Fruit fly (Drosophila melanogaster) whole organism, adult: ENCODE data around the gene PolZ2.
A peak's percentile ranks its signal among the peaks of the same experiment; 100 is the strongest.

Experiments
- CG1620 ChIP-seq: fragments of 200-800 bp; sonication (Bioruptor generic); optimal IDR thresholded peaks from 2 replicates; lab custom pipeline; 2016; ENCODE audit warnings: missing biosample characterization, missing genetic modification characterization
- CG33017 ChIP-seq: fragments of 200-800 bp; sonication (Bioruptor generic); optimal IDR thresholded peaks from 2 replicates; lab custom pipeline; 2018; ENCODE audit warnings: missing biosample characterization, mild to moderate bottlenecking, missing genetic modification characterization, moderate library complexity
- CG5204 ChIP-seq: fragments of 200-800 bp; sonication (Bioruptor generic); optimal IDR thresholded peaks from 2 replicates; lab custom pipeline; 2016; ENCODE audit warnings: missing biosample characterization, missing genetic modification characterization
- CG7101 ChIP-seq: fragments of 200-800 bp; sonication (Bioruptor generic); optimal IDR thresholded peaks from 2 replicates; lab custom pipeline; 2018; ENCODE audit warnings: missing biosample characterization, mild to moderate bottlenecking, missing genetic modification characterization, moderate library complexity
- Clk ChIP-seq: fragments of 200-800 bp; sonication (Bioruptor generic); optimal IDR thresholded peaks from 2 replicates; lab custom pipeline; 2017; ENCODE audit warnings: missing biosample characterization, missing genetic modification characterization
- Crg-1 ChIP-seq: fragments of 200-800 bp; sonication (Bioruptor generic); optimal IDR thresholded peaks from 2 replicates; lab custom pipeline; 2016; ENCODE audit warnings: missing biosample characterization, missing genetic modification characterization
- Mnt ChIP-seq: fragments of 200-800 bp; sonication (Bioruptor generic); optimal IDR thresholded peaks from 2 replicates; lab custom pipeline; 2016; ENCODE audit warnings: missing biosample characterization, mild to moderate bottlenecking, missing genetic modification characterization
- cnc ChIP-seq, 2 experiments: fragments of >200 bp; optimal IDR thresholded peaks; 2 replicates each; lab custom pipeline; 2017
- kay ChIP-seq: fragments of 200-800 bp; sonication (Bioruptor generic); peaks from one replicate; lab custom pipeline; 2016; ENCODE audit warnings: missing biosample characterization, missing genetic modification characterization, borderline replicate concordance
- ovo ChIP-seq: fragments of 200-800 bp; sonication (Bioruptor generic); optimal IDR thresholded peaks from 2 replicates; lab custom pipeline; 2016; ENCODE audit warnings: missing biosample characterization, missing genetic modification characterization
- pad ChIP-seq: fragments of 200-800 bp; sonication (Bioruptor generic); optimal IDR thresholded peaks from 3 replicates; lab custom pipeline; 2017; ENCODE audit warnings: missing biosample characterization, missing genetic modification characterization, mild to moderate bottlenecking, moderate library complexity, missing genetic modification reagents
- tj ChIP-seq: fragments of 200-800 bp; sonication (Bioruptor generic); optimal IDR thresholded peaks from 3 replicates; lab custom pipeline; 2017; ENCODE audit warnings: missing biosample characterization, mild to moderate bottlenecking, missing genetic modification characterization, moderate library complexity

dm6 chr3R:5613114-5613443 is 24.4 kb downstream of the PolZ2 start, which contains the start of gene Atu:
- TF ChIP-seq Mnt (GFP tag; lab: Kevin White, UChicago) (peak; percentile 36), kay (no peak), CG7101 (tag; lab: Kevin White, UChicago) (peak; percentile 23), CG33017 (tag; lab: Kevin White, UChicago) (no peak), tj (peak; percentile 26), cnc (optimal IDR thresholded peaks at IDR 0.05; lab: Kevin White, UChicago) (no peak), Crg-1 (GFP tag; lab: Kevin White, UChicago) (peak; percentile 14), pad (GFP tag; lab: Kevin White, UChicago) (peak; percentile 5), ovo (peak; percentile 46), CG1620 (GFP tag; lab: Kevin White, UChicago) (no peak), CG5204 (GFP tag; lab: Kevin White, UChicago) (no peak), Clk (GFP tag; lab: Kevin White, UChicago) (no peak)
